Worm (Caenorhabditis elegans): Measurements from ENCODE around the gene F13H8.1.

- TF ChIP-seq him-1 (tag; optimal IDR thresholded peaks at IDR 0.05), result no peak
- TF ChIP-seq W03F9.2 (tag; optimal IDR thresholded peaks at IDR 0.05), result no peak
Measured at ce11 chrII:6246054-6246453, 37.1 kb upstream of the F13H8.1 start, which contains the start of gene lelo-1.
